Fruit fly (Drosophila melanogaster) whole organism, wandering third instar larva: ENCODE measurements around the gene CG11696.
A peak's percentile ranks its signal among the peaks of the same experiment; 100 is the strongest.

Experiments
- Abd-B ChIP-seq: fragments of >200 bp; optimal IDR thresholded peaks from 2 replicates; lab custom pipeline; 2017; ENCODE audit warnings: missing biosample characterization, missing genetic modification characterization
- CG32264 ChIP-seq: fragments of 200-800 bp; sonication (Bioruptor generic); optimal IDR thresholded peaks from 2 replicates; lab custom pipeline; 2016; ENCODE audit warnings: missing biosample characterization, missing genetic modification characterization
- CG9705 ChIP-seq: fragments of 200-800 bp; sonication (Bioruptor generic); optimal IDR thresholded peaks from 2 replicates; lab custom pipeline; 2018; ENCODE audit warnings: missing biosample characterization, mild to moderate bottlenecking, missing genetic modification characterization
- CrebA ChIP-seq: fragments of 200-800 bp; sonication (Bioruptor generic); optimal IDR thresholded peaks from 2 replicates; lab custom pipeline; 2016; ENCODE audit warnings: missing biosample characterization, mild to moderate bottlenecking, missing genetic modification characterization, borderline replicate concordance
- Dfd ChIP-seq: fragments of >200 bp; optimal IDR thresholded peaks from 2 replicates; lab custom pipeline; 2017; ENCODE audit warnings: missing biosample characterization, missing genetic modification characterization
- HLH106 ChIP-seq: fragments of 200-800 bp; optimal IDR thresholded peaks from 3 replicates; lab custom pipeline; 2019; ENCODE audit warnings: missing biosample characterization, mild to moderate bottlenecking, missing genetic modification characterization, moderate library complexity
- Hnf4 ChIP-seq: fragments of 200-800 bp; sonication (Bioruptor generic); optimal IDR thresholded peaks from 2 replicates; lab custom pipeline; 2016; ENCODE audit warnings: missing biosample characterization, mild to moderate bottlenecking, missing genetic modification characterization
- Hr78 ChIP-seq: fragments of >200 bp; optimal IDR thresholded peaks from 2 replicates; lab custom pipeline; 2017; ENCODE audit warnings: missing biosample characterization, missing genetic modification characterization
- Mio ChIP-seq: sonication (Bioruptor generic); optimal IDR thresholded peaks from 2 replicates; lab custom pipeline; 2016; ENCODE audit warnings: missing biosample characterization, missing genetic modification characterization
- Myc ChIP-seq: fragments of >200 bp; optimal IDR thresholded peaks from 2 replicates; lab custom pipeline; 2017
- N ChIP-seq: fragments of >200 bp; optimal IDR thresholded peaks from 2 replicates; lab custom pipeline; 2018; ENCODE audit warnings: missing biosample characterization, missing external identifiers, missing genetic modification characterization
- OdsH ChIP-seq: fragments of 200-800 bp; sonication (Bioruptor generic); optimal IDR thresholded peaks from 2 replicates; lab custom pipeline; 2016; ENCODE audit warnings: missing biosample characterization, mild to moderate bottlenecking, missing genetic modification characterization
- Rel ChIP-seq, 2 experiments: fragments of 200-800 bp; sonication (Bioruptor generic) in 1 of 2; optimal IDR thresholded peaks; 2 replicates in 1 of 2; 3 replicates in 1 of 2; lab custom pipeline; 2016 to 2019; ENCODE audit warnings: mild to moderate bottlenecking in 2 of 2, missing biosample characterization in 2 of 2, missing genetic modification characterization in 2 of 2, moderate library complexity in 1 of 2
- Sp1 ChIP-seq: fragments of 200-800 bp; sonication (Bioruptor generic); optimal IDR thresholded peaks from 3 replicates; lab custom pipeline; 2019; ENCODE audit warnings: missing biosample characterization, mild to moderate bottlenecking, missing genetic modification characterization, moderate library complexity
- Vsx2 ChIP-seq: fragments of 200-300, 225-300 bp; sonication (Bioruptor generic); optimal IDR thresholded peaks from 2 replicates; lab custom pipeline; 2018; ENCODE audit warnings: missing biosample characterization, missing genetic modification characterization; ENCODE audit not compliant: partially characterized antibody
- br ChIP-seq: fragments of 200-800 bp; sonication (Bioruptor generic); optimal IDR thresholded peaks from 2 replicates; lab custom pipeline; 2016; ENCODE audit warnings: missing biosample characterization, missing genetic modification characterization
- brk ChIP-seq: fragments of 200-800 bp; sonication (Bioruptor generic); optimal IDR thresholded peaks from 2 replicates; lab custom pipeline; 2016; ENCODE audit warnings: missing biosample characterization, mild to moderate bottlenecking, missing genetic modification characterization
- dl ChIP-seq, 2 experiments: fragments of 175-275, 200-275 bp in 1 of 2; fragments of 200-275 bp in 1 of 2; sonication (Bioruptor generic); optimal IDR thresholded peaks; lab custom pipeline; 2018; ENCODE audit warnings: mild to moderate bottlenecking in 2 of 2, missing biosample characterization in 2 of 2, missing genetic modification characterization in 2 of 2, moderate library complexity in 2 of 2; ENCODE audit not compliant: partially characterized antibody in 2 of 2, insufficient read depth in 1 of 2
- dmrt93B ChIP-seq: fragments of 200-800 bp; sonication (Bioruptor generic); optimal IDR thresholded peaks from 2 replicates; lab custom pipeline; 2018; ENCODE audit warnings: missing biosample characterization, mild to moderate bottlenecking, missing genetic modification characterization
- dsf ChIP-seq: sonication (Bioruptor generic); optimal IDR thresholded peaks from 2 replicates; lab custom pipeline; 2016; ENCODE audit warnings: missing biosample characterization, missing genetic modification characterization, borderline replicate concordance
- ey ChIP-seq: fragments of 200-800 bp; sonication (Bioruptor generic); optimal IDR thresholded peaks from 2 replicates; lab custom pipeline; 2016; ENCODE audit warnings: missing biosample characterization, missing genetic modification characterization
- foxo ChIP-seq, 2 experiments: fragments of 200-800 bp; sonication (Bioruptor generic); optimal IDR thresholded peaks; 2 replicates in 1 of 2; 3 replicates in 1 of 2; lab custom pipeline; 2016 to 2017; ENCODE audit warnings: missing biosample characterization in 2 of 2, missing genetic modification characterization in 2 of 2
- fru ChIP-seq: fragments of 200-800 bp; sonication (Bioruptor generic); optimal IDR thresholded peaks from 3 replicates; lab custom pipeline; 2016; ENCODE audit warnings: missing biosample characterization, mild to moderate bottlenecking, missing genetic modification characterization
- h ChIP-seq: fragments of 200-800 bp; sonication (Bioruptor generic); optimal IDR thresholded peaks from 3 replicates; lab custom pipeline; 2016; ENCODE audit warnings: missing biosample characterization, mild to moderate bottlenecking, missing genetic modification characterization
- jim ChIP-seq: fragments of 175-275, 200-325 bp; sonication (Bioruptor generic); optimal IDR thresholded peaks from 2 replicates; lab custom pipeline; 2016; ENCODE audit warnings: missing biosample characterization, mild to moderate bottlenecking, missing genetic modification characterization
- lola ChIP-seq: fragments of >200 bp; optimal IDR thresholded peaks from 2 replicates; lab custom pipeline; 2017; ENCODE audit warnings: missing biosample characterization, missing genetic modification characterization
- pan ChIP-seq: fragments of >200 bp; optimal IDR thresholded peaks from 2 replicates; lab custom pipeline; 2017
- psq ChIP-seq: fragments of 200-800 bp; sonication (Bioruptor generic); optimal IDR thresholded peaks from 3 replicates; lab custom pipeline; 2017; ENCODE audit warnings: missing biosample characterization, mild to moderate bottlenecking, missing genetic modification characterization, moderate library complexity
- rgr ChIP-seq: fragments of 200-800 bp; sonication (Bioruptor generic); optimal IDR thresholded peaks from 3 replicates; lab custom pipeline; 2016; ENCODE audit warnings: missing biosample characterization, mild to moderate bottlenecking, missing genetic modification characterization
- sage ChIP-seq: fragments of 200-800 bp; sonication (Bioruptor generic); optimal IDR thresholded peaks from 2 replicates; lab custom pipeline; 2016; ENCODE audit warnings: missing biosample characterization, mild to moderate bottlenecking, missing genetic modification characterization
- sv ChIP-seq: fragments of 200-800 bp; sonication (Bioruptor generic); optimal IDR thresholded peaks from 3 replicates; lab custom pipeline; 2016; ENCODE audit warnings: missing biosample characterization, missing genetic modification characterization
- tai ChIP-seq: sonication (Bioruptor generic); optimal IDR thresholded peaks from 2 replicates; lab custom pipeline; 2016; ENCODE audit warnings: missing biosample characterization, missing genetic modification characterization
- usp ChIP-seq: fragments of >200 bp; optimal IDR thresholded peaks from 2 replicates; lab custom pipeline; 2017; ENCODE audit warnings: missing biosample characterization, missing genetic modification characterization
- woc ChIP-seq: sonication (Bioruptor generic); optimal IDR thresholded peaks from 2 replicates; lab custom pipeline; 2016; ENCODE audit warnings: missing biosample characterization, mild to moderate bottlenecking, missing genetic modification characterization

Gene CG11696

DNA sequence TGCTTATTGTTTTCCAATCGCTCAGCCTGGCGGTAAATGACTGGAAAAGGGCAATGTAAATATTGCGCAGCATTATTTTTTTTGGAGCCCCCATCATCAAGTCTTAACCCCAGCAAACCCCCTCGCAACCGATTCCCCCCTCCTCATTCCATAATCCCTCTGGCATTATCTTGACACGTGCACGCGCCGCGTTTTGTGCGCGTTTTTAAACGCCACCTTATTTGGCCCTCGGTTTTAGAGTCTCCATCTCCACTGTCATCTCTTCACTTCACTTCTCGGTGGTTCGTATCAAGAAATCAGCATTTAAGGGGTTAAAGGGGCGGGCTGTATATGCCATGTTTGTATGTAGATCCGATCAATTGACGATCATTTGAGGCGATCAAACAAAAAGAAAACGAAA, 26.6 kb upstream of the CG11696 start:
- TF ChIP-seq HLH106 (tag; lab: Kevin White, UChicago) (no peak), sage (GFP tag; lab: Kevin White, UChicago) (no peak), Myc (no peak), dsf (GFP tag; lab: Kevin White, UChicago) (no peak), Vsx2 (GFP tag; lab: Kevin White, UChicago) (no peak), tai (no peak), rgr (no peak), ey (GFP tag; lab: Kevin White, UChicago) (no peak), psq (GFP tag; lab: Kevin White, UChicago) (no peak), Mio (GFP tag; lab: Kevin White, UChicago) (no peak), woc (GFP tag; lab: Kevin White, UChicago) (no peak), h (no peak), Hr78 (GFP tag; lab: Kevin White, UChicago) (no peak), jim (GFP tag; lab: Kevin White, UChicago) (no peak), sv (GFP tag; lab: Kevin White, UChicago) (no peak), CG9705 (GFP tag; lab: Kevin White, UChicago) (no peak), usp (no peak), Sp1 (GFP tag; lab: Kevin White, UChicago) (no peak), N (no peak), Dfd (GFP tag; lab: Kevin White, UChicago) (no peak)
- TF ChIP-seq, all 38 proteins: peak for 0

DNA sequence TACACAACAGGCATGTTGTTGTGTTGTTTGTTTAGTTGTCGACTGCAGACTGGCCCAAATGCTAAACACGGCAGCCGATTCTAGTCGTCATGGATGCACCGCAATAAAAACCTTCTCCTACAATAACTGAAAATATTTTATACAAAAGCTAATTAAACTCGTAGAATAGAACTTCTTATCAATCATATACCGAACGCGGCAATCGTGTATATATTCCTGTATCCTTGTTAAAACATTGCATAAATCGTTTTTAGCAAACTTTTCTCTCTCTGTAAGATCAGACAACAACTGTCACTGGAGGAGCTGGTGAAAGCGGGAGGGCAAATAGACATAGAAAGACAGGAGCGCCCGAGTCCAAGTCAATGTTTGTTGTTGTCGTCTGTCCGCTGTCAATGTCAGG, 24.8 kb upstream of the CG11696 start:
- TF ChIP-seq tai (no peak), foxo (GFP tag; optimal IDR thresholded peaks at IDR 0.05; lab: Kevin White, UChicago) (peak in 1 of 2 experiments; percentile 17)

DNA sequence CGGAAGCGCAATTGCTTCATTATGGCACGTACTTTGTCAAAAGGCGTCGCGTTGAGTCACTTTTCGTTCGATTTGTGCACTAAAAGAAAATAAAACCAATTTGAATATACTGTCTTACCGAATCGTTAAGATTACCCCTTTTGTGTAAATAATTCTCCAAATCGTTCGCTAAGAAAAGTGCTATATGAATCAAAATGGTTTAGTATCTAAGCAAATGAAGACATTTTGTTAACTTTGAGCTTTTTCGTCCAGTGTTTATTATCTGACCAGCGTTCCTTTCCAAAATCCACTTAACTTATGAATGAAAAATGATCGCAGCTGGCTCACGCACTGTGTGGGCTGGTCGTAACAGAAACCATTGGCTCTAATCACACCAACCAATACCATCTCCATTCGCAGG, 23.5 kb upstream of the CG11696 start:
- no peak for TF ChIP-seq CrebA (GFP tag; lab: Kevin White, UChicago)
- TF ChIP-seq ey (GFP tag; lab: Kevin White, UChicago): peak; percentile 58
- TF ChIP-seq h: peak; percentile 66
- no peak for TF ChIP-seq brk (GFP tag; lab: Kevin White, UChicago)
- TF ChIP-seq Dfd (GFP tag; lab: Kevin White, UChicago): no peak
- peak; percentile 20 for TF ChIP-seq Hnf4 (GFP tag; lab: Kevin White, UChicago)
- no peak for TF ChIP-seq lola
- TF ChIP-seq sv (GFP tag; lab: Kevin White, UChicago): no peak
- peak in 1 of 2 experiments; percentile 64 for TF ChIP-seq foxo (GFP tag; optimal IDR thresholded peaks at IDR 0.05; lab: Kevin White, UChicago)
- TF ChIP-seq jim (GFP tag; lab: Kevin White, UChicago): no peak
- TF ChIP-seq fru (GFP tag; lab: Kevin White, UChicago): peak; percentile 39
- peak; percentile 27 for TF ChIP-seq OdsH (GFP tag; lab: Kevin White, UChicago)
- no peak for TF ChIP-seq dmrt93B (GFP tag; lab: Kevin White, UChicago)
- peak; percentile 25 for TF ChIP-seq psq (GFP tag; lab: Kevin White, UChicago)
- TF ChIP-seq HLH106 (tag; lab: Kevin White, UChicago): peak; percentile 48
- peak; percentile 27 for TF ChIP-seq br (GFP tag; lab: Kevin White, UChicago)
- peak; percentile 73 for TF ChIP-seq rgr
- peak; percentile 30 for TF ChIP-seq Sp1 (GFP tag; lab: Kevin White, UChicago)
- TF ChIP-seq Abd-B (GFP tag; lab: Kevin White, UChicago): no peak

DNA sequence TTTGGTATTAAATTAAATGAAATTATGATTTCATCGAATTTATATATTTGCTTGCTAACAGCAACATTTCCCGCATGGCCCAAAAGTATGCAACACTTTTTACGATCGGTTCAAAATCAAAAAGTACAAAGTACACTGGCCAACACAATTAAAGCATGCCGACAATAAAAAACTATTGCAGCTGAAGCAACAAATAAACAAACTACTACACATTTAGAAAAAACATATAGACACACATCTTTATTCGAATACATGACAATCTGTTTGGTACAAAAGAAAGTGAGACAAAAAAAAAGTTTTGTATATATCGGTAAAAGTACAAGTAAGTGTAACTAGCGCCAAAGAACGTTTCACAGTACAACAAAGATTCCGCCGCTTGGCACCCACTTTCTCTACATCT, 18.5 kb upstream of the CG11696 start:
- TF ChIP-seq Mio (GFP tag; lab: Kevin White, UChicago) (no peak), brk (GFP tag; lab: Kevin White, UChicago) (peak; percentile 18), rgr (no peak), ey (GFP tag; lab: Kevin White, UChicago) (no peak), psq (GFP tag; lab: Kevin White, UChicago) (no peak), Abd-B (GFP tag; lab: Kevin White, UChicago) (no peak), jim (GFP tag; lab: Kevin White, UChicago) (no peak), Hnf4 (GFP tag; lab: Kevin White, UChicago) (peak; percentile 44), CG9705 (GFP tag; lab: Kevin White, UChicago) (no peak)
- TF ChIP-seq, all 38 proteins: peak for 2

DNA sequence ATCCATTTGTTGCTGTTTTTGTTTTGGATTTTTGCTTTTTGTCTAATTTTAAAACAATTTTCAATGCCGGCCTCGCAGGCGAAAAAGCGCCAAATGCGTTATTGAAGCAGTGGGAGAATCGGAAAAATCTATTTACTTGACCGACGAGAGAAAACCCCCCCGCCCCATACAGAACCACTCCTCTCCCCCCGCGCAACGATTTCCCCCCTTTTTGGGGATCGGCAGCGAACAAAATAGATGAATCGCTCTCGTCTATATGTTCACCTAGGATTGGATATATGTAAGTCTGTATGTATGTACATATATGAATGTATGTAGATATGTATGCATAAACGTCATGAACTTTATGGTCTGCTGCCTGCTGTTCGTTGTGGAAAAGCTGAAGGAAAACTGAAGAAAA, 16.8 kb upstream of the CG11696 start:
- TF ChIP-seq dsf (GFP tag; lab: Kevin White, UChicago): no peak
- no peak for TF ChIP-seq woc (GFP tag; lab: Kevin White, UChicago)
- no peak for TF ChIP-seq Abd-B (GFP tag; lab: Kevin White, UChicago)
- TF ChIP-seq h: no peak
- TF ChIP-seq dl (GFP tag; optimal IDR thresholded peaks at IDR 0.05; lab: Kevin White, UChicago; ENCODE audit: insufficient read depth in 1 of 2, partially characterized antibody in 2 of 2): no peak
- no peak for TF ChIP-seq usp
- TF ChIP-seq Hr78 (GFP tag; lab: Kevin White, UChicago): no peak
- no peak for TF ChIP-seq Rel (GFP tag; optimal IDR thresholded peaks at IDR 0.05; lab: Kevin White, UChicago)
- no peak for TF ChIP-seq Rel (tag; optimal IDR thresholded peaks at IDR 0.05; lab: Kevin White, UChicago)
- no peak for TF ChIP-seq ey (GFP tag; lab: Kevin White, UChicago)
- TF ChIP-seq tai: no peak
- no peak for TF ChIP-seq pan
- TF ChIP-seq Dfd (GFP tag; lab: Kevin White, UChicago): no peak
- TF ChIP-seq CrebA (GFP tag; lab: Kevin White, UChicago): no peak
- TF ChIP-seq CG32264 (GFP tag; lab: Kevin White, UChicago): no peak
- no peak for TF ChIP-seq Hnf4 (GFP tag; lab: Kevin White, UChicago)
- no peak for TF ChIP-seq psq (GFP tag; lab: Kevin White, UChicago)
